Fruit fly (Drosophila melanogaster) whole organism, embryonic: ENCODE results near the gene mst.

Source experiments
- BEAF-32 ChIP-seq: fragments of 200-800 bp; sonication (Bioruptor generic); optimal IDR thresholded peaks from 3 replicates; lab custom pipeline; 2017; ENCODE audit warnings: missing biosample characterization, missing genetic modification characterization, mild to moderate bottlenecking, moderate library complexity, missing genetic modification reagents
- Blimp-1 ChIP-seq: fragments of 200-800 bp; sonication (Bioruptor generic); optimal IDR thresholded peaks from 3 replicates; lab custom pipeline; 2018; ENCODE audit warnings: missing biosample characterization, missing genetic modification characterization, mild to moderate bottlenecking, moderate library complexity, missing genetic modification reagents
- Bteb2 ChIP-seq: fragments of 200-800 bp; sonication (Bioruptor generic); optimal IDR thresholded peaks from 2 replicates; lab custom pipeline; 2016; ENCODE audit warnings: missing biosample characterization, missing genetic modification characterization
- CG10565 ChIP-seq: fragments of 200-800 bp; sonication (Bioruptor generic); optimal IDR thresholded peaks from 3 replicates; lab custom pipeline; 2016; ENCODE audit warnings: missing biosample characterization, mild to moderate bottlenecking, missing genetic modification characterization
- CG12071 ChIP-seq: fragments of 200-800 bp; sonication (Bioruptor generic); optimal IDR thresholded peaks from 3 replicates; lab custom pipeline; 2018; ENCODE audit warnings: missing biosample characterization, mild to moderate bottlenecking, missing genetic modification characterization
- CG12155 ChIP-seq: fragments of 200-800 bp; sonication (Bioruptor generic); optimal IDR thresholded peaks from 3 replicates; lab custom pipeline; 2016; ENCODE audit warnings: missing biosample characterization, missing genetic modification characterization
- CG12659 ChIP-seq: fragments of 200-800 bp; sonication (Bioruptor generic); optimal IDR thresholded peaks from 3 replicates; lab custom pipeline; 2017; ENCODE audit warnings: mild to moderate bottlenecking, missing biosample characterization, missing genetic modification reagents, missing genetic modification characterization
- CG1603 ChIP-seq: fragments of 200-800 bp; sonication (Bioruptor generic); optimal IDR thresholded peaks from 2 replicates; lab custom pipeline; 2019; ENCODE audit warnings: missing biosample characterization, mild to moderate bottlenecking, missing genetic modification characterization, moderate library complexity
- CG17385 ChIP-seq: fragments of 200-800 bp; sonication (Bioruptor generic); optimal IDR thresholded peaks from 3 replicates; lab custom pipeline; 2018; ENCODE audit warnings: missing biosample characterization, mild to moderate bottlenecking, missing genetic modification characterization
- CG1792 ChIP-seq: fragments of 200-800 bp; sonication (Bioruptor generic); optimal IDR thresholded peaks from 2 replicates; lab custom pipeline; 2016; ENCODE audit warnings: missing biosample characterization, missing genetic modification characterization
- CG30403 ChIP-seq: fragments of 200-800 bp; sonication (Bioruptor generic); optimal IDR thresholded peaks from 3 replicates; lab custom pipeline; 2016; ENCODE audit warnings: missing biosample characterization, missing genetic modification characterization
- CG32532 ChIP-seq: fragments of 200-800 bp; sonication (Bioruptor generic); IDR thresholded peaks from 2 replicates; pipeline ENCODE4 v1.3.6; 2022; ENCODE audit warnings: missing biosample characterization, missing genetic modification characterization
- CG4404 ChIP-seq: fragments of 200-800 bp; sonication (Bioruptor generic); IDR thresholded peaks from 2 replicates; pipeline ENCODE4 v1.3.6; 2022; ENCODE audit warnings: missing biosample characterization, missing genetic modification characterization
- CG4617 ChIP-seq: fragments of 200-800 bp; sonication (Bioruptor generic); optimal IDR thresholded peaks from 3 replicates; lab custom pipeline; 2016; ENCODE audit warnings: missing biosample characterization, missing genetic modification characterization, borderline replicate concordance
- CG7271 ChIP-seq: fragments of 200-800 bp; sonication (Bioruptor generic); optimal IDR thresholded peaks from 2 replicates; lab custom pipeline; 2018; ENCODE audit warnings: missing biosample characterization, mild to moderate bottlenecking, missing genetic modification characterization, moderate library complexity
- CG7987 ChIP-seq: fragments of 200-800 bp; sonication (Bioruptor generic); optimal IDR thresholded peaks from 2 replicates; lab custom pipeline; 2018; ENCODE audit warnings: missing biosample characterization, mild to moderate bottlenecking, missing genetic modification characterization, moderate library complexity
- CG8290 ChIP-seq, 3 experiments: fragments of 200-800 bp; sonication (Bioruptor generic); optimal IDR thresholded peaks; 2 replicates each; lab custom pipeline; 2016 to 2019; ENCODE audit warnings: missing biosample characterization in 3 of 3, missing genetic modification characterization in 3 of 3, mild to moderate bottlenecking in 2 of 3, moderate library complexity in 1 of 3
- CG9215 ChIP-seq: fragments of 200-800 bp; sonication (Bioruptor generic); IDR thresholded peaks from 2 replicates; pipeline ENCODE4 v1.3.6; 2022; ENCODE audit warnings: missing biosample characterization, missing genetic modification characterization
- CkIIα-i1 ChIP-seq: fragments of 200-800 bp; sonication (Bioruptor generic); IDR thresholded peaks from 2 replicates; pipeline ENCODE4 v1.3.6; 2022; ENCODE audit warnings: missing biosample characterization, missing genetic modification characterization
- D19A ChIP-seq: fragments of 200-800 bp; optimal IDR thresholded peaks from 3 replicates; lab custom pipeline; 2019; ENCODE audit warnings: missing biosample characterization, mild to moderate bottlenecking, missing genetic modification characterization, moderate library complexity
- Dad ChIP-seq: fragments of 200-800 bp; sonication (Bioruptor generic); optimal IDR thresholded peaks from 3 replicates; lab custom pipeline; 2016; ENCODE audit warnings: missing biosample characterization, missing genetic modification characterization
- Dek ChIP-seq: fragments of 200-800 bp; sonication (Bioruptor generic); optimal IDR thresholded peaks from 3 replicates; lab custom pipeline; 2019; ENCODE audit warnings: missing biosample characterization, mild to moderate bottlenecking, missing genetic modification characterization, moderate library complexity
- Drgx ChIP-seq: fragments of 200-800 bp; sonication (Bioruptor generic); IDR thresholded peaks from 2 replicates; pipeline ENCODE4 v1.3.6; 2022; ENCODE audit warnings: missing biosample characterization, missing genetic modification characterization
- E2f1 ChIP-seq: fragments of 200-800 bp; sonication (Bioruptor generic); IDR thresholded peaks from 2 replicates; pipeline ENCODE4 v1.3.6; 2022; ENCODE audit warnings: missing biosample characterization, missing genetic modification characterization
- Ets97D ChIP-seq: fragments of 200-800 bp; sonication (Bioruptor generic); optimal IDR thresholded peaks from 3 replicates; lab custom pipeline; 2016; ENCODE audit warnings: missing biosample characterization, missing genetic modification characterization
- Fer1 ChIP-seq: fragments of 200-800 bp; sonication (Bioruptor generic); optimal IDR thresholded peaks from 2 replicates; lab custom pipeline; 2017; ENCODE audit warnings: missing biosample characterization, mild to moderate bottlenecking, missing genetic modification characterization
- HLH4C ChIP-seq: fragments of 200-800 bp; sonication (Bioruptor generic); IDR thresholded peaks from 3 replicates; pipeline ENCODE4 v1.3.6; 2022; ENCODE audit warnings: missing biosample characterization, missing genetic modification characterization; ENCODE audit not compliant: partially characterized antibody
- Opbp ChIP-seq: fragments of 200-800 bp; sonication (Bioruptor generic); IDR thresholded peaks from 3 replicates; pipeline ENCODE4 v1.3.6; 2022; ENCODE audit warnings: missing biosample characterization, missing genetic modification characterization; ENCODE audit not compliant: partially characterized antibody
- Rfx ChIP-seq: fragments of 200-800 bp; sonication (Bioruptor generic); IDR thresholded peaks from 2 replicates; pipeline ENCODE4 v1.3.6; 2022; ENCODE audit warnings: missing biosample characterization, missing genetic modification characterization
- Sox100B ChIP-seq: fragments of 200-800 bp; sonication (Bioruptor generic); optimal IDR thresholded peaks from 3 replicates; lab custom pipeline; 2018; ENCODE audit warnings: missing biosample characterization, mild to moderate bottlenecking, missing genetic modification characterization
- Sox102F ChIP-seq: fragments of 200-800 bp; sonication (Bioruptor generic); optimal IDR thresholded peaks from 2 replicates; lab custom pipeline; 2018; ENCODE audit warnings: missing biosample characterization, mild to moderate bottlenecking, missing genetic modification characterization, moderate library complexity
- Tbp ChIP-seq: fragments of >200 bp; optimal IDR thresholded peaks from 2 replicates; lab custom pipeline; 2018; ENCODE audit warnings: missing biosample characterization, missing genetic modification characterization
- Xrp1 ChIP-seq: fragments of 200-800 bp; sonication (Bioruptor generic); IDR thresholded peaks from 2 replicates; pipeline ENCODE4 v1.3.6; 2022; ENCODE audit warnings: missing biosample characterization, missing genetic modification characterization
- cg ChIP-seq: fragments of 200-800 bp; sonication (Bioruptor generic); optimal IDR thresholded peaks from 3 replicates; lab custom pipeline; 2019; ENCODE audit warnings: missing biosample characterization, mild to moderate bottlenecking, missing genetic modification characterization, moderate library complexity
- crp ChIP-seq, 2 experiments: fragments of 200-800 bp; sonication (Bioruptor generic); optimal IDR thresholded peaks; 2 replicates in 1 of 2; 3 replicates in 1 of 2; lab custom pipeline; 2017; ENCODE audit warnings: missing biosample characterization in 2 of 2, missing genetic modification characterization in 2 of 2, mild to moderate bottlenecking in 1 of 2, moderate library complexity in 1 of 2
- esg ChIP-seq: fragments of 200-800 bp; sonication (Bioruptor generic); conservative IDR thresholded peaks from 2 replicates; pipeline ENCODE4 v1.3.6; 2022; ENCODE audit warnings: missing biosample characterization, missing genetic modification characterization
- fd3F ChIP-seq: fragments of 200-800 bp; sonication (Bioruptor generic); optimal IDR thresholded peaks from 2 replicates; lab custom pipeline; 2018; ENCODE audit warnings: missing biosample characterization, mild to moderate bottlenecking, missing genetic modification characterization, moderate library complexity
- gcm ChIP-seq: fragments of 200-800 bp; sonication (Bioruptor generic); optimal IDR thresholded peaks from 2 replicates; lab custom pipeline; 2019; ENCODE audit warnings: missing biosample characterization, mild to moderate bottlenecking, missing genetic modification characterization, moderate library complexity
- ham ChIP-seq: fragments of 200-800 bp; sonication (Bioruptor generic); IDR thresholded peaks from 2 replicates; pipeline ENCODE4 v1.3.6; 2022; ENCODE audit warnings: missing biosample characterization, missing genetic modification characterization
- hth ChIP-seq: fragments of >200 bp; optimal IDR thresholded peaks from 2 replicates; lab custom pipeline; 2017; ENCODE audit warnings: inconsistent platforms
- jumu ChIP-seq: fragments of 200-800 bp; sonication (Bioruptor generic); optimal IDR thresholded peaks from 3 replicates; lab custom pipeline; 2016; ENCODE audit warnings: missing biosample characterization, missing genetic modification characterization
- klu ChIP-seq: fragments of 200-800 bp; sonication (Bioruptor generic); IDR thresholded peaks from 2 replicates; pipeline ENCODE4 v1.3.6; 2022; ENCODE audit warnings: missing biosample characterization, missing genetic modification characterization
- knrl ChIP-seq: fragments of 200-800 bp; sonication (Bioruptor generic); IDR thresholded peaks from 3 replicates; pipeline ENCODE4 v1.3.6; 2022; ENCODE audit warnings: missing biosample characterization, missing genetic modification characterization; ENCODE audit not compliant: partially characterized antibody
- ranshi ChIP-seq: fragments of 200-800 bp; sonication (Bioruptor generic); IDR thresholded peaks from 2 replicates; pipeline ENCODE4 v1.3.6; 2022; ENCODE audit warnings: missing biosample characterization, missing genetic modification characterization
- repo ChIP-seq: fragments of 200-800 bp; sonication (Bioruptor generic); optimal IDR thresholded peaks from 2 replicates; lab custom pipeline; 2016; ENCODE audit warnings: missing biosample characterization, missing genetic modification characterization
- sima ChIP-seq: fragments of 200-800 bp; sonication (Bioruptor generic); optimal IDR thresholded peaks from 2 replicates; lab custom pipeline; 2016; ENCODE audit warnings: missing biosample characterization, missing genetic modification characterization
- sob ChIP-seq: fragments of 200-800 bp; sonication (Bioruptor generic); IDR thresholded peaks from 2 replicates; pipeline ENCODE4 v1.3.6; 2022; ENCODE audit warnings: missing biosample characterization, missing genetic modification characterization
- sug ChIP-seq: fragments of 200-800 bp; optimal IDR thresholded peaks from 2 replicates; lab custom pipeline; 2019; ENCODE audit warnings: missing biosample characterization, mild to moderate bottlenecking, missing genetic modification characterization, moderate library complexity
- tna ChIP-seq: fragments of 200-800 bp; sonication (Bioruptor generic); IDR thresholded peaks from 2 replicates; pipeline ENCODE4 v1.3.6; 2022; ENCODE audit warnings: missing biosample characterization, missing genetic modification characterization; ENCODE audit not compliant: partially characterized antibody
- tx ChIP-seq: fragments of 200-800 bp; sonication (Bioruptor generic); optimal IDR thresholded peaks from 2 replicates; lab custom pipeline; 2016; ENCODE audit warnings: missing biosample characterization, missing genetic modification characterization

mst gene

dm6 chrX:21375595-21376047 is 13.2 kb upstream of the mst start (continued):
- TF ChIP-seq CG12071 (GFP tag; lab: Kevin White, UChicago): no peak
- peak; percentile 44 for TF ChIP-seq CG30403 (GFP tag; lab: Kevin White, UChicago)
- no peak for TF ChIP-seq Tbp (GFP tag; lab: Kevin White, UChicago)
- TF ChIP-seq HLH4C (GFP tag; lab: Robert Waterston, UW): no peak
- TF ChIP-seq CG17385: peak; percentile 40
- TF ChIP-seq klu (GFP tag; lab: Robert Waterston, UW): no peak
- peak; percentile 24 for TF ChIP-seq D19A (tag; lab: Kevin White, UChicago)
- no peak for TF ChIP-seq Ets97D (GFP tag; lab: Kevin White, UChicago)
- no peak for TF ChIP-seq Opbp
- TF ChIP-seq sima (GFP tag; lab: Kevin White, UChicago): no peak
- no peak for TF ChIP-seq tna (GFP tag; lab: Robert Waterston, UW)
- no peak for TF ChIP-seq Bteb2
- peak; percentile 36; the same call in 1 of the 2 replicates for TF ChIP-seq Drgx (GFP tag; lab: Robert Waterston, UW)
- peak; percentile 47 for TF ChIP-seq Sox102F (GFP tag; lab: Kevin White, UChicago)
- peak; percentile 59 for TF ChIP-seq Fer1 (GFP tag; lab: Kevin White, UChicago)
- TF ChIP-seq Xrp1: peak; percentile 41; the same call in 1 of the 2 replicates
- TF ChIP-seq CG12155 (GFP tag; lab: Kevin White, UChicago): peak; percentile 27
- TF ChIP-seq fd3F (GFP tag; lab: Kevin White, UChicago): peak; percentile 1
- peak; percentile 30 for TF ChIP-seq sug (tag; lab: Kevin White, UChicago)
- no peak for TF ChIP-seq cg (GFP tag; lab: Kevin White, UChicago)
- peak in 1 of 2 experiments; percentile 62 for TF ChIP-seq crp (GFP tag; optimal IDR thresholded peaks at IDR 0.05; lab: Kevin White, UChicago)
- 0 out of 2 replicates have a peak, but pooled peaks have one; percentile 12 for TF ChIP-seq ranshi
- no peak for TF ChIP-seq CG1603 (tag; lab: Kevin White, UChicago)
- TF ChIP-seq Sox100B (GFP tag; lab: Kevin White, UChicago): peak; percentile 54
- TF ChIP-seq CG9215 (GFP tag; lab: Robert Waterston, UW): 0 out of 2 replicates have a peak, but pooled peaks have one; percentile 25
- no peak for TF ChIP-seq esg (GFP tag; lab: Robert Waterston, UW)
- no peak for TF ChIP-seq CG8290 (GFP tag; optimal IDR thresholded peaks at IDR 0.05; lab: Kevin White, UChicago)
- TF ChIP-seq CG8290 (tag; optimal IDR thresholded peaks at IDR 0.05; lab: Kevin White, UChicago): no peak
- TF ChIP-seq sob: no peak
- TF ChIP-seq CG7271: no peak
- peak; percentile 57 for TF ChIP-seq Rfx (GFP tag; lab: Robert Waterston, UW)
- TF ChIP-seq CG4617 (GFP tag; lab: Kevin White, UChicago): no peak
- TF ChIP-seq jumu (GFP tag; lab: Kevin White, UChicago): no peak
- no peak for TF ChIP-seq CG1792 (GFP tag; lab: Kevin White, UChicago)
- no peak for TF ChIP-seq BEAF-32 (GFP tag; lab: Kevin White, UChicago)
- TF ChIP-seq ham (GFP tag; lab: Robert Waterston, UW): no peak
- TF ChIP-seq Dad: no peak
- no peak for TF ChIP-seq CG7987
- TF ChIP-seq CG10565 (GFP tag; lab: Kevin White, UChicago): no peak
- TF ChIP-seq Dek (tag; lab: Kevin White, UChicago): peak; percentile 52
- TF ChIP-seq E2f1 (GFP tag; lab: Robert Waterston, UW): no peak
- TF ChIP-seq Blimp-1 (GFP tag; lab: Kevin White, UChicago): peak; percentile 36
- no peak for TF ChIP-seq hth (lab: Kevin White, UChicago)
- TF ChIP-seq CG4404 (GFP tag; lab: Robert Waterston, UW): no peak
- no peak for TF ChIP-seq gcm (GFP tag; lab: Kevin White, UChicago)
- TF ChIP-seq knrl (GFP tag; lab: Robert Waterston, UW): no peak
- TF ChIP-seq repo (GFP tag; lab: Kevin White, UChicago): no peak
- peak; percentile 51 for TF ChIP-seq CG12659 (GFP tag; lab: Kevin White, UChicago)
- no peak for TF ChIP-seq tx (GFP tag; lab: Kevin White, UChicago)
- no peak for TF ChIP-seq CkIIα-i1 (GFP tag; lab: Robert Waterston, UW)
- TF ChIP-seq CG32532 (GFP tag; lab: Robert Waterston, UW): peak; percentile 59
